Worm (Caenorhabditis elegans): ENCODE data around the gene cyp-34A2.

DNA sequence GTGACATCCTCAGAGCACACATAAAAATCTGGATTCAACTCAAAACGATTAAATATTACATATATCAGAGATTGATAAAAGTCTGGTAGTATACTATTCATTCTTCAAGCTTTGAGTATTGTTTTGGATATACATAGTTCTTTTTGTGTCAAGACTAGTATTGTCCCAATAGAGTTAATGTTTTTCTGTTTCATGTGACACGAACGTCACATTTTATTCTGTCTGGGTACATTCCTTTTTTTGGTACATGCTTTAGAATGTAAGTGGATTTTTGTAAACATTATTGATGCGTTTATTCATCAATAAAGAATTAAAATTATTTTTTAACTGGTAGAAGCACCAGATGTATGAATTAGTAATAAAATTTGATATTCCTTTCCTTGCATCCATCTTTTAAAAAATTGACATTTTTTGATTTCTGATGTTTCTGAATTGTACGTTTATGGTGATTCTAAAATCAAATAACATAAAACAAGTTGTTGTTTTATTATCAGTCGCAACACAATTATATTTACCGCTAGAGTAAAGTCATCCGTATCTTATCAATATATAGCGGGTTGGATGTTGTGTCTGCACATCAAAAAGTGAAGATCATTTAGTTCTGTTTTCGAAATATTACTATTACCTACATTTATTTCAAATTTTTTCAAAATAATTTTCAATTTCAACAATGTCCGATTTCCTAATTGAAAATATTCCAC is 25.1 kb upstream of the cyp-34A2 start, which contains the start of the genes srt-22 and nhr-246:
- TF ChIP-seq nhr-2 (tag; optimal IDR thresholded peaks at IDR 0.05): no peak
- TF ChIP-seq elt-1 (tag; optimal IDR thresholded peaks at IDR 0.05; ENCODE audit: borderline replicate concordance, insufficient read depth): no peak
- no peak for TF ChIP-seq snpc-4 (tag; optimal IDR thresholded peaks at IDR 0.05)
- no peak for TF ChIP-seq nhr-12 (tag; optimal IDR thresholded peaks at IDR 0.05)
- no peak for TF ChIP-seq unc-62 (GFP tag; optimal IDR thresholded peaks at IDR 0.05)
- TF ChIP-seq mab-5 (tag; optimal IDR thresholded peaks at IDR 0.05): no peak
- no peak for TF ChIP-seq mls-2 (tag; optimal IDR thresholded peaks at IDR 0.05)
- no peak for TF ChIP-seq hlh-1 (tag; optimal IDR thresholded peaks at IDR 0.05)
- no peak for TF ChIP-seq tbx-8 (GFP tag; optimal IDR thresholded peaks at IDR 0.05)
- no peak for TF ChIP-seq pha-4 (tag; optimal IDR thresholded peaks at IDR 0.05)

Data from whole organism, mixed stage, embryonic.